Fruit fly (Drosophila melanogaster): ENCODE measurements around the gene elav.

elav gene

dm6 chrX:526479-527071, 3.5 kb upstream of the elav start (continued):
- TF ChIP-seq fu2 (GFP tag; optimal IDR thresholded peaks at IDR 0.05) (no peak), wdn (GFP tag; IDR thresholded peaks at IDR 0.05) (no peak), ATbp (GFP tag; optimal IDR thresholded peaks at IDR 0.05) (no peak), Med (GFP tag) (peak; percentile 90), dmrt99B (tag; optimal IDR thresholded peaks at IDR 0.05) (peak; percentile 13), tll (GFP tag; optimal IDR thresholded peaks at IDR 0.05) (peak; percentile 15 to 76), Sox100B (GFP tag; optimal IDR thresholded peaks at IDR 0.05) (no peak), salm (tag; optimal IDR thresholded peaks at IDR 0.05) (no peak), CG4424 (GFP tag; optimal IDR thresholded peaks at IDR 0.05) (peak; percentile 67), aop (GFP tag; IDR thresholded peaks at IDR 0.05) (no peak), bcd (GFP tag; optimal IDR thresholded peaks at IDR 0.05) (peak; percentile 48), sima (GFP tag; optimal IDR thresholded peaks at IDR 0.05) (peak; percentile 18), dan (GFP tag; IDR thresholded peaks at IDR 0.05) (peak; percentile 80), gt (GFP tag; IDR thresholded peaks at IDR 0.05) (0 out of 2 replicates have a peak, but pooled peaks have one; percentile 12), ro (GFP tag; IDR thresholded peaks at IDR 0.05) (no peak), Sox102F (GFP tag; optimal IDR thresholded peaks at IDR 0.05) (no peak), lmd (GFP tag; IDR thresholded peaks at IDR 0.05) (peak; percentile 41; the same call in 1 of the 2 replicates), BEAF-32 (GFP tag; optimal IDR thresholded peaks at IDR 0.05) (no peak), D19B (GFP tag; optimal IDR thresholded peaks at IDR 0.05) (no peak), CG31224 (GFP tag; IDR thresholded peaks at IDR 0.05) (no peak), pb (GFP tag; optimal IDR thresholded peaks at IDR 0.05) (no peak), gsb-n (tag; optimal IDR thresholded peaks at IDR 0.05) (peak; percentile 69), Hr3 (GFP tag; optimal IDR thresholded peaks at IDR 0.05) (peak; percentile 47), CG4617 (GFP tag; optimal IDR thresholded peaks at IDR 0.05; ENCODE audit: borderline replicate concordance) (peak; percentile 4), CG2678 (tag; optimal IDR thresholded peaks at IDR 0.05) (peak; percentile 22), Scr (GFP tag; IDR thresholded peaks at IDR 0.05; ENCODE audit: partially characterized antibody) (no peak), insv (GFP tag; optimal IDR thresholded peaks at IDR 0.05) (peak in 1 of 2 experiments; percentile 84), CG3281 (GFP tag; optimal IDR thresholded peaks at IDR 0.05) (no peak), CG9437 (GFP tag; optimal IDR thresholded peaks at IDR 0.05) (no peak), ranshi (GFP tag; IDR thresholded peaks at IDR 0.05) (no peak), dati (GFP tag; IDR thresholded peaks at IDR 0.05) (no peak), pho (GFP tag; optimal IDR thresholded peaks at IDR 0.05) (no peak), cad (GFP tag; optimal IDR thresholded peaks at IDR 0.05) (no peak), prd (optimal IDR thresholded peaks at IDR 0.05) (no peak), prd (GFP tag; IDR thresholded peaks at IDR 0.05) (peak; percentile 93), scrt (GFP tag; optimal IDR thresholded peaks at IDR 0.05) (no peak), Oli (tag; optimal IDR thresholded peaks at IDR 0.05) (peak; percentile 48), CG9876 (GFP tag; optimal IDR thresholded peaks at IDR 0.05) (no peak), croc (GFP tag; conservative IDR thresholded peaks at IDR 0.05) (peak; percentile 61), esg (GFP tag; conservative IDR thresholded peaks at IDR 0.05) (no peak), maf-S (GFP tag; optimal IDR thresholded peaks at IDR 0.05) (no peak), MESR4 (GFP tag; optimal IDR thresholded peaks at IDR 0.05) (no peak), lilli (GFP tag; optimal IDR thresholded peaks at IDR 0.05) (peak; percentile 54), CG7839 (tag; optimal IDR thresholded peaks at IDR 0.05) (peak; percentile 58), GATAe (GFP tag; conservative IDR thresholded peaks at IDR 0.05) (no peak), CG4730 (GFP tag; IDR thresholded peaks at IDR 0.05) (no peak), crol (GFP tag; IDR thresholded peaks at IDR 0.05) (no peak), CG2120 (GFP tag; optimal IDR thresholded peaks at IDR 0.05) (no peak), Doc3 (GFP tag; IDR thresholded peaks at IDR 0.05; ENCODE audit: partially characterized antibody) (no peak), CG3163 (GFP tag; optimal IDR thresholded peaks at IDR 0.05) (peak; percentile 44), sens (GFP tag) (peak; percentile 95)

Measured in whole organism, embryonic.